Worm (Caenorhabditis elegans) whole organism, L1 larva: ENCODE data around the gene acs-7.

ENCODE experiments used
- ama-1 ChIP-seq: fragments of 150-350 bp; optimal IDR thresholded peaks from 2 replicates; lab custom pipeline; 2014
- efl-3 ChIP-seq: fragments of 200-800 bp; sonication (Bioruptor generic); optimal IDR thresholded peaks from 2 replicates; lab custom pipeline; 2018; ENCODE audit warnings: mild to moderate bottlenecking, missing genetic modification characterization, missing compliant biosample characterization
- elt-2 ChIP-seq: sonication (generic microtip); optimal IDR thresholded peaks from 2 replicates; lab custom pipeline; 2016; ENCODE audit warnings: missing genetic modification characterization, mild to moderate bottlenecking, inconsistent platforms, missing compliant biosample characterization, missing genetic modification reagents
- elt-3 ChIP-seq, 6 experiments: fragments of 150-350 bp in 1 of 6; sonication (generic microtip); optimal IDR thresholded peaks; 2 replicates each; lab custom pipeline; 2017 to 2018; ENCODE audit warnings: missing biosample characterization in 6 of 6, missing genetic modification characterization in 6 of 6, inconsistent platforms in 1 of 6
- fkh-10 ChIP-seq: sonication (generic microtip); optimal IDR thresholded peaks from 2 replicates; lab custom pipeline; 2017; ENCODE audit warnings: missing biosample characterization, missing genetic modification reagents, missing genetic modification characterization
- fos-1 ChIP-seq: fragments of 150-350 bp; optimal IDR thresholded peaks from 2 replicates; lab custom pipeline; 2014; ENCODE audit warnings: missing biosample characterization, missing genetic modification characterization
- lin-13 ChIP-seq: fragments of 150-350 bp; optimal IDR thresholded peaks from 2 replicates; lab custom pipeline; 2014; ENCODE audit warnings: missing biosample characterization, missing genetic modification reagents, missing genetic modification characterization
- mab-9 ChIP-seq: fragments of 200-800 bp; sonication (Bioruptor generic); IDR thresholded peaks from 2 replicates; pipeline ENCODE4 v1.3.6; 2022; ENCODE audit warnings: missing genetic modification reagents, missing genetic modification characterization, missing compliant biosample characterization
- nhr-28 ChIP-seq: fragments of 150-350 bp; optimal IDR thresholded peaks from 2 replicates; lab custom pipeline; 2014; ENCODE audit warnings: missing biosample characterization, missing genetic modification characterization
- rnt-1 ChIP-seq: sonication (generic microtip); optimal IDR thresholded peaks from 2 replicates; lab custom pipeline; 2016; ENCODE audit warnings: mild to moderate bottlenecking, missing genetic modification characterization, moderate library complexity, missing compliant biosample characterization
- sox-4 ChIP-seq: sonication (generic microtip); optimal IDR thresholded peaks from 2 replicates; lab custom pipeline; 2016; ENCODE audit warnings: missing genetic modification characterization, missing compliant biosample characterization
- tbx-2 ChIP-seq: sonication (generic microtip); optimal IDR thresholded peaks from 2 replicates; lab custom pipeline; 2016; ENCODE audit warnings: missing genetic modification characterization, missing compliant biosample characterization

ce11 chrII:9308614-9309046 is 16.8 kb downstream of the acs-7 start:
- TF ChIP-seq mab-9 (GFP tag; lab: Robert Waterston, UW) (no peak), elt-2 (tag; lab: Kevin White, UChicago) (no peak), ama-1 (lab: Kevin White, UChicago) (no peak), rnt-1 (tag; lab: Kevin White, UChicago) (peak; percentile 37), elt-3 (tag; optimal IDR thresholded peaks at IDR 0.05; lab: Kevin White, UChicago) (no peak), nhr-28 (no peak), fos-1 (tag; lab: Kevin White, UChicago) (no peak), fkh-10 (no peak), efl-3 (GFP tag; lab: Kevin White, UChicago) (no peak), sox-4 (tag; lab: Kevin White, UChicago) (no peak), tbx-2 (tag; lab: Kevin White, UChicago) (no peak), lin-13 (no peak)
